Fruit fly (Drosophila melanogaster) whole organism, embryonic: ENCODE results near the gene CG16959.
A peak's percentile ranks its signal among the peaks of the same experiment; 100 is the strongest.

Experiments
- CG1024 ChIP-seq: fragments of 200-800 bp; sonication (Bioruptor generic); IDR thresholded peaks from 2 replicates; pipeline ENCODE4 v1.3.6; 2022; ENCODE audit warnings: missing biosample characterization, missing genetic modification characterization
- CG10321 ChIP-seq: fragments of 200-800 bp; sonication (Bioruptor generic); IDR thresholded peaks from 2 replicates; pipeline ENCODE4 v1.3.6; 2022; ENCODE audit warnings: missing biosample characterization, missing genetic modification characterization
- CG11093 ChIP-seq: fragments of 200-800 bp; sonication (Bioruptor generic); IDR thresholded peaks from 3 replicates; pipeline ENCODE4 v1.3.6; 2022; ENCODE audit warnings: missing biosample characterization, missing genetic modification characterization
- CG13624 ChIP-seq: fragments of 200-800 bp; sonication (Bioruptor generic); optimal IDR thresholded peaks from 2 replicates; lab custom pipeline; 2016; ENCODE audit warnings: missing biosample characterization, missing genetic modification characterization
- CG14441 ChIP-seq: fragments of 200-800 bp; sonication (Bioruptor generic); IDR thresholded peaks from 2 replicates; pipeline ENCODE4 v1.3.6; 2022; ENCODE audit warnings: missing biosample characterization, missing genetic modification characterization
- CG15011 ChIP-seq: fragments of 200-800 bp; sonication (Bioruptor generic); optimal IDR thresholded peaks from 3 replicates; lab custom pipeline; 2018; ENCODE audit warnings: missing biosample characterization, mild to moderate bottlenecking, missing genetic modification characterization
- CG2678 ChIP-seq: fragments of 200-800 bp; sonication (Bioruptor generic); optimal IDR thresholded peaks from 3 replicates; lab custom pipeline; 2019; ENCODE audit warnings: missing biosample characterization, mild to moderate bottlenecking, missing genetic modification characterization, moderate library complexity
- CG34376 ChIP-seq: fragments of 200-800 bp; sonication (Bioruptor generic); optimal IDR thresholded peaks from 2 replicates; lab custom pipeline; 2018; ENCODE audit warnings: missing biosample characterization, mild to moderate bottlenecking, missing genetic modification characterization
- CG7357 ChIP-seq: fragments of 200-800 bp; sonication (Bioruptor generic); IDR thresholded peaks from 3 replicates; pipeline ENCODE4 v1.3.6; 2022; ENCODE audit warnings: missing biosample characterization, missing genetic modification characterization
- CG7372 ChIP-seq: fragments of 200-800 bp; sonication (Bioruptor generic); IDR thresholded peaks from 2 replicates; pipeline ENCODE4 v1.3.6; 2022; ENCODE audit warnings: missing biosample characterization, missing genetic modification characterization
- CG7786 ChIP-seq: fragments of 200-800 bp; sonication (Bioruptor generic); optimal IDR thresholded peaks from 2 replicates; lab custom pipeline; 2016; ENCODE audit warnings: missing biosample characterization, missing genetic modification characterization
- CG8290 ChIP-seq, 3 experiments: fragments of 200-800 bp; sonication (Bioruptor generic); optimal IDR thresholded peaks; 2 replicates each; lab custom pipeline; 2016 to 2019; ENCODE audit warnings: missing biosample characterization in 3 of 3, missing genetic modification characterization in 3 of 3, mild to moderate bottlenecking in 2 of 3, moderate library complexity in 1 of 3
- CG9437 ChIP-seq: fragments of 200-800 bp; sonication (Bioruptor generic); optimal IDR thresholded peaks from 2 replicates; lab custom pipeline; 2018; ENCODE audit warnings: missing biosample characterization, mild to moderate bottlenecking, missing genetic modification characterization
- Chrac-16 ChIP-seq: fragments of 200-800 bp; sonication (Bioruptor generic); optimal IDR thresholded peaks from 3 replicates; lab custom pipeline; 2016; ENCODE audit warnings: missing biosample characterization, missing genetic modification characterization
- D19B ChIP-seq: fragments of 200-800 bp; sonication (Bioruptor generic); optimal IDR thresholded peaks from 2 replicates; lab custom pipeline; 2017; ENCODE audit warnings: missing biosample characterization, mild to moderate bottlenecking, missing genetic modification characterization
- Dad ChIP-seq: fragments of 200-800 bp; sonication (Bioruptor generic); optimal IDR thresholded peaks from 3 replicates; lab custom pipeline; 2016; ENCODE audit warnings: missing biosample characterization, missing genetic modification characterization
- Dfd ChIP-seq, 2 experiments: fragments of >200 bp; optimal IDR thresholded peaks; 2 replicates each; lab custom pipeline; 2017; ENCODE audit warnings: missing biosample characterization in 2 of 2, missing genetic modification characterization in 2 of 2
- Dip2 ChIP-seq: fragments of 200-800 bp; sonication (Bioruptor generic); IDR thresholded peaks from 2 replicates; pipeline ENCODE4 v1.3.6; 2022; ENCODE audit warnings: missing biosample characterization, missing genetic modification characterization
- Dll ChIP-seq: fragments of 200-800 bp; sonication (Bioruptor generic); IDR thresholded peaks from 4 replicates; pipeline ENCODE4 v1.3.6; 2022; ENCODE audit warnings: missing biosample characterization, missing genetic modification characterization; ENCODE audit not compliant: partially characterized antibody
- GATAe ChIP-seq: fragments of 200-800 bp; sonication (Bioruptor generic); conservative IDR thresholded peaks from 2 replicates; pipeline ENCODE4 v1.3.6; 2022; ENCODE audit warnings: missing biosample characterization, missing genetic modification characterization
- Lim3 ChIP-seq: fragments of 200-800 bp; sonication (Bioruptor generic); IDR thresholded peaks from 2 replicates; pipeline ENCODE4 v1.3.6; 2022; ENCODE audit warnings: missing biosample characterization, missing genetic modification characterization
- NFAT ChIP-seq: fragments of 200-800 bp; sonication (Bioruptor generic); IDR thresholded peaks from 2 replicates; pipeline ENCODE4 v1.3.6; 2022; ENCODE audit warnings: missing biosample characterization, missing genetic modification characterization
- Scr ChIP-seq: fragments of 200-800 bp; sonication (Bioruptor generic); IDR thresholded peaks from 2 replicates; pipeline ENCODE4 v1.3.6; 2022; ENCODE audit warnings: missing biosample characterization, missing genetic modification characterization; ENCODE audit not compliant: partially characterized antibody
- Six4 ChIP-seq: fragments of 200-800 bp; sonication (Bioruptor generic); optimal IDR thresholded peaks from 2 replicates; lab custom pipeline; 2016; ENCODE audit warnings: missing biosample characterization, missing genetic modification characterization
- Trl ChIP-seq, 3 experiments: fragments of >200 bp in 2 of 3; fragments of 200-800 bp in 1 of 3; sonication (Bioruptor generic) in 1 of 3; optimal IDR thresholded peaks; 2 replicates in 1 of 3; 3 replicates in 2 of 3; lab custom pipeline; 2016 to 2017; ENCODE audit warnings: missing biosample characterization in 1 of 3, missing genetic modification characterization in 1 of 3
- ap ChIP-seq: fragments of 200-800 bp; sonication (Bioruptor generic); IDR thresholded peaks from 2 replicates; pipeline ENCODE4 v1.3.6; 2022; ENCODE audit warnings: missing biosample characterization, missing genetic modification characterization
- crc ChIP-seq: fragments of 200-800 bp; sonication (Bioruptor generic); optimal IDR thresholded peaks from 2 replicates; lab custom pipeline; 2016; ENCODE audit warnings: missing biosample characterization, missing genetic modification characterization
- dmrt99B ChIP-seq: fragments of 200-800 bp; sonication (Bioruptor generic); optimal IDR thresholded peaks from 2 replicates; lab custom pipeline; 2018; ENCODE audit warnings: missing biosample characterization, mild to moderate bottlenecking, missing genetic modification characterization, moderate library complexity
- dysf ChIP-seq: fragments of 200-800 bp; sonication (Bioruptor generic); IDR thresholded peaks from 3 replicates; pipeline ENCODE4 v1.3.6; 2022; ENCODE audit warnings: missing biosample characterization, missing genetic modification characterization
- grau ChIP-seq: fragments of 200-800 bp; optimal IDR thresholded peaks from 3 replicates; lab custom pipeline; 2019; ENCODE audit warnings: missing biosample characterization, mild to moderate bottlenecking, missing genetic modification characterization, moderate library complexity
- gsb ChIP-seq: fragments of 200-800 bp; sonication (Bioruptor generic); IDR thresholded peaks from 2 replicates; pipeline ENCODE4 v1.3.6; 2022; ENCODE audit warnings: missing biosample characterization, missing genetic modification characterization
- klu ChIP-seq: fragments of 200-800 bp; sonication (Bioruptor generic); IDR thresholded peaks from 2 replicates; pipeline ENCODE4 v1.3.6; 2022; ENCODE audit warnings: missing biosample characterization, missing genetic modification characterization
- lov ChIP-seq, 2 experiments: fragments of 200-800 bp in 1 of 2; fragments of >200 bp in 1 of 2; sonication (Bioruptor generic) in 1 of 2; IDR thresholded peaks in 1 of 2; optimal IDR thresholded peaks in 1 of 2; 2 replicates in 1 of 2; 3 replicates in 1 of 2; pipeline versions ENCODE4 v1.3.6 to Lab custom; 2017 to 2022; ENCODE audit warnings: missing biosample characterization in 1 of 2, missing genetic modification characterization in 1 of 2
- mirr ChIP-seq: fragments of 200-800 bp; sonication (Bioruptor generic); optimal IDR thresholded peaks from 3 replicates; lab custom pipeline; 2018; ENCODE audit warnings: missing biosample characterization, mild to moderate bottlenecking, missing genetic modification characterization
- nau ChIP-seq: fragments of 200-800 bp; sonication (Bioruptor generic); optimal IDR thresholded peaks from 3 replicates; lab custom pipeline; 2017; ENCODE audit warnings: missing biosample characterization, mild to moderate bottlenecking, missing genetic modification characterization, missing genetic modification reagents
- nom ChIP-seq: fragments of 200-800 bp; sonication (Bioruptor generic); optimal IDR thresholded peaks from 2 replicates; lab custom pipeline; 2017; ENCODE audit warnings: missing biosample characterization, missing genetic modification characterization, mild to moderate bottlenecking, moderate library complexity, missing genetic modification reagents
- scrt ChIP-seq: fragments of 200-800 bp; sonication (Bioruptor generic); optimal IDR thresholded peaks from 2 replicates; lab custom pipeline; 2018; ENCODE audit warnings: missing biosample characterization, mild to moderate bottlenecking, missing genetic modification characterization, moderate library complexity
- sens ChIP-seq: fragments of 200-800 bp; sonication (Bioruptor generic); peaks from one replicate; lab custom pipeline; 2016; ENCODE audit warnings: missing biosample characterization, missing genetic modification characterization
- sens-2 ChIP-seq: fragments of 200-800 bp; sonication (Bioruptor generic); IDR thresholded peaks from 2 replicates; pipeline ENCODE4 v1.3.6; 2022; ENCODE audit warnings: missing biosample characterization, missing genetic modification characterization
- seq ChIP-seq: fragments of 200-800 bp; sonication (Bioruptor generic); IDR thresholded peaks from 2 replicates; pipeline ENCODE4 v1.3.6; 2022; ENCODE audit warnings: missing biosample characterization, missing genetic modification characterization
- stc ChIP-seq: fragments of 200-800 bp; sonication (Bioruptor generic); IDR thresholded peaks from 2 replicates; pipeline ENCODE4 v1.3.6; 2022; ENCODE audit warnings: missing biosample characterization, missing genetic modification characterization
- sug ChIP-seq: fragments of 200-800 bp; optimal IDR thresholded peaks from 2 replicates; lab custom pipeline; 2019; ENCODE audit warnings: missing biosample characterization, mild to moderate bottlenecking, missing genetic modification characterization, moderate library complexity
- tap ChIP-seq: fragments of 200-800 bp; optimal IDR thresholded peaks from 3 replicates; lab custom pipeline; 2019; ENCODE audit warnings: missing biosample characterization, mild to moderate bottlenecking, missing genetic modification characterization, moderate library complexity
- tin ChIP-seq: fragments of 200-800 bp; sonication (Bioruptor generic); optimal IDR thresholded peaks from 3 replicates; lab custom pipeline; 2016; ENCODE audit warnings: missing biosample characterization, missing genetic modification characterization
- tna ChIP-seq: fragments of 200-800 bp; sonication (Bioruptor generic); IDR thresholded peaks from 2 replicates; pipeline ENCODE4 v1.3.6; 2022; ENCODE audit warnings: missing biosample characterization, missing genetic modification characterization; ENCODE audit not compliant: partially characterized antibody
- unpg ChIP-seq: fragments of 200-800 bp; sonication (Bioruptor generic); optimal IDR thresholded peaks from 3 replicates; lab custom pipeline; 2018; ENCODE audit warnings: missing biosample characterization, mild to moderate bottlenecking, missing genetic modification characterization, moderate library complexity
- vnd ChIP-seq: fragments of 200-800 bp; sonication (Bioruptor generic); IDR thresholded peaks from 3 replicates; pipeline ENCODE4 v1.3.6; 2022; ENCODE audit warnings: missing biosample characterization, missing genetic modification characterization; ENCODE audit not compliant: partially characterized antibody
- zen ChIP-seq: fragments of 200-800 bp; sonication (Bioruptor generic); optimal IDR thresholded peaks from 3 replicates; lab custom pipeline; 2018; ENCODE audit warnings: missing biosample characterization, mild to moderate bottlenecking, missing genetic modification characterization, moderate library complexity

The CG16959 gene

dm6 chr3L:15143638-15144600, 18.8 kb upstream of the CG16959 start, which contains the start of the genes CG32147 and Pex3 (continued):
- TF ChIP-seq D19B (GFP tag; lab: Kevin White, UChicago) (no peak), gsb (GFP tag; lab: Robert Waterston, UW) (no peak), seq (no peak), Scr (GFP tag; lab: Robert Waterston, UW) (no peak; the same call in 1 of the 2 replicates), stc (no peak), crc (no peak), vnd (GFP tag; lab: Robert Waterston, UW) (no peak), Dfd (GFP tag; optimal IDR thresholded peaks at IDR 0.05; lab: Kevin White, UChicago) (no peak), Chrac-16 (GFP tag; lab: Kevin White, UChicago) (no peak), nom (peak; percentile 17), CG7357 (GFP tag; lab: Robert Waterston, UW) (no peak), dysf (GFP tag; lab: Robert Waterston, UW) (no peak), CG2678 (tag; lab: Kevin White, UChicago) (no peak), dmrt99B (tag; lab: Kevin White, UChicago) (no peak), CG14441 (GFP tag; lab: Robert Waterston, UW) (no peak), CG11093 (GFP tag; lab: Robert Waterston, UW) (no peak), grau (tag; lab: Kevin White, UChicago) (no peak), Dad (GFP tag; lab: Kevin White, UChicago) (no peak), CG13624 (peak; percentile 10), CG7786 (GFP tag; lab: Kevin White, UChicago) (no peak), Six4 (GFP tag; lab: Kevin White, UChicago) (no peak), sens-2 (GFP tag; lab: Robert Waterston, UW) (no peak), NFAT (GFP tag; lab: Robert Waterston, UW) (no peak), CG1024 (GFP tag; lab: Robert Waterston, UW) (no peak), CG15011 (no peak), CG10321 (GFP tag; lab: Robert Waterston, UW) (no peak), Dll (GFP tag; lab: Robert Waterston, UW) (peak; percentile 35; the same call in 1 of the 4 replicates), tna (no peak), sug (tag; lab: Kevin White, UChicago) (peak; percentile 92), lov (optimal IDR thresholded peaks at IDR 0.05; lab: Kevin White, UChicago) (no peak), lov (GFP tag; IDR thresholded peaks at IDR 0.05; lab: Robert Waterston, UW) (no peak), klu (no peak), mirr (peak; percentile 9), CG8290 (GFP tag; optimal IDR thresholded peaks at IDR 0.05; lab: Kevin White, UChicago) (peak; percentile 8), CG8290 (tag; optimal IDR thresholded peaks at IDR 0.05; lab: Kevin White, UChicago) (peak in 1 of 2 experiments; percentile 33), unpg (no peak), sens (peak; percentile 69), tin (no peak), GATAe (GFP tag; lab: Robert Waterston, UW) (peak; percentile 36; the same call in 1 of the 2 replicates), ap (no peak), tap (tag; lab: Kevin White, UChicago) (no peak), CG34376 (GFP tag; lab: Kevin White, UChicago) (no peak), Trl (optimal IDR thresholded peaks at IDR 0.05; lab: Kevin White, UChicago) (no peak), Trl (GFP tag; optimal IDR thresholded peaks at IDR 0.05; lab: Kevin White, UChicago) (no peak), Dip2 (GFP tag; lab: Robert Waterston, UW) (no peak), scrt (GFP tag; lab: Kevin White, UChicago) (no peak), CG9437 (GFP tag; lab: Kevin White, UChicago) (no peak), nau (GFP tag; lab: Kevin White, UChicago) (no peak), CG7372 (GFP tag; lab: Robert Waterston, UW) (no peak), Lim3 (no peak), zen (tag; lab: Kevin White, UChicago) (no peak)
